Fruit fly (Drosophila melanogaster): ENCODE data around the gene CG5262.

DNA sequence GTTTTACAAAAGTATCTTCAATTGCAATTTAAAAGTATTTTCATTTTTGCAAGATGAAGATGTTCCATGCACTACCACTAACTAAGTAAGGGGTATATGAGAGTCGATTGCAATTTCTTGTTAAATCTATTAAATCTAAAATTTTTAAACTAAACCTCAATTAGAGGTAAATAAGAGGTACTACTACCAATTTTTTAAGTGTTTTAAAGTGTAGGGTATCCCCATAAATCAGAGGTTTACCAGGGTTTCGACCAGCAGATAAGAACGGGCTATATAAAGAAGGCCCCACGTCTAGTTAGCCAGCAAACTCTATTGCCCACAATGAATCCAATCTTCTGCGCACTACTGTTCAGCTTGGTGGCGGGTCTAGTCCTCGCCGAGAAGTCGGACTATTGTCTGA lies 30.1 kb upstream of the CG5262 start, which contains the start of gene mag:
- TF ChIP-seq CG8478 (optimal IDR thresholded peaks at IDR 0.05) (no peak), CTCF (optimal IDR thresholded peaks at IDR 0.05) (no peak)
